Worm (Caenorhabditis elegans) whole organism, midembryonic: Measurements from ENCODE around the gene gly-11.

ENCODE experiments used
- flt-1 ChIP-seq: fragments of 200-800 bp; sonication (Bioruptor generic); IDR thresholded peaks from 2 replicates; pipeline ENCODE4 v1.3.6; 2022; ENCODE audit warnings: missing genetic modification characterization, missing compliant biosample characterization
- med-1 ChIP-seq: sonication (generic microtip); optimal IDR thresholded peaks from 2 replicates; lab custom pipeline; 2017; ENCODE audit warnings: missing genetic modification characterization, mild to moderate bottlenecking, missing compliant biosample characterization, antibody characterized with exemption, missing genetic modification reagents; ENCODE audit not compliant: insufficient read depth
- ref-1 ChIP-seq: fragments of 200-800 bp; sonication (Bioruptor generic); conservative IDR thresholded peaks from 2 replicates; pipeline ENCODE4 v1.3.6; 2022; ENCODE audit warnings: missing genetic modification reagents, missing genetic modification characterization, missing compliant biosample characterization
- tab-1 ChIP-seq: fragments of 200-800 bp; sonication (Bioruptor generic); IDR thresholded peaks from 2 replicates; pipeline ENCODE4 v1.3.6; 2022; ENCODE audit warnings: missing genetic modification characterization, missing compliant biosample characterization
- ztf-23 ChIP-seq: fragments of 200-800 bp; sonication (Bioruptor generic); IDR thresholded peaks from 2 replicates; pipeline ENCODE4 v1.3.6; 2022; ENCODE audit warnings: missing genetic modification reagents, missing genetic modification characterization, missing compliant biosample characterization

DNA sequence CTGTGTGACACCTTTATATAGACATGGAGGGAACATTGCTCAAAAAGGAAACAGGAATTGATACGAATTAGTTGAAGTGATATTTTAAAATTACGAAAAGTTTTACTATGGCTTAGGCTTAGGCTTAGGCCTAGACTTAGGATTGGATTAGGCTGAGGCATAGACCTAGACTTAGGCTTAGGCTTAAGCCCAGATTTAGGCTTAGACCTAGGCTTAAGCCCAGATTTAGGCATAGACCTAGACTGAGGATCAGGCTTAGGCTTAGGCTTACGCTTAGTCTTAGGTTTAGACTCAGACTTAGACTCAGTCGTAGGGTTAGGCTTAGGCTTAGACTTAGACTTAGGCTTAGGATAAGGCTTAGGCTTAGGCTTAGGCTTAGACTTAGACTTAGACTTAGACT, 18.9 kb upstream of the gly-11 start:
- no peak for TF ChIP-seq ztf-23 (GFP tag; lab: Robert Waterston, UW)
- no peak for TF ChIP-seq flt-1
- TF ChIP-seq tab-1, result no peak
- TF ChIP-seq ref-1, result no peak
- TF ChIP-seq med-1, result no peak
